Worm (Caenorhabditis elegans) whole organism, L1 larva: ENCODE data around the gene srg-41.
A peak's percentile ranks its signal among the peaks of the same experiment; 100 is the strongest.

Source experiments
- C16A3.4 ChIP-seq: fragments of 150-350 bp; optimal IDR thresholded peaks from 2 replicates; lab custom pipeline; 2014; ENCODE audit warnings: missing biosample characterization, missing genetic modification characterization
- alr-1 ChIP-seq: fragments of 200-800 bp; sonication (Bioruptor generic); optimal IDR thresholded peaks from 2 replicates; lab custom pipeline; 2018; ENCODE audit warnings: borderline replicate concordance, mild to moderate bottlenecking, missing genetic modification characterization, missing compliant biosample characterization
- aly-2 ChIP-seq: fragments of 150-350 bp; optimal IDR thresholded peaks from 2 replicates; lab custom pipeline; 2014; ENCODE audit warnings: missing biosample characterization, missing genetic modification characterization
- dpl-1 ChIP-seq, 3 experiments: fragments of 150-350 bp in 2 of 3; sonication (generic microtip) in 1 of 3; optimal IDR thresholded peaks; 2 replicates each; lab custom pipeline; 2014 to 2017; ENCODE audit warnings: missing biosample characterization in 3 of 3, missing genetic modification characterization in 3 of 3, missing genetic modification reagents in 3 of 3
- elt-3 ChIP-seq, 6 experiments: fragments of 150-350 bp in 1 of 6; sonication (generic microtip); optimal IDR thresholded peaks; 2 replicates each; lab custom pipeline; 2017 to 2018; ENCODE audit warnings: missing biosample characterization in 6 of 6, missing genetic modification characterization in 6 of 6, inconsistent platforms in 1 of 6
- ets-5 ChIP-seq: fragments of 200-800 bp; sonication (Bioruptor generic); IDR thresholded peaks from 2 replicates; pipeline ENCODE4 v1.3.6; 2022; ENCODE audit warnings: missing genetic modification characterization, missing compliant biosample characterization
- fkh-4 ChIP-seq: sonication (generic microtip); optimal IDR thresholded peaks from 2 replicates; lab custom pipeline; 2016; ENCODE audit warnings: missing compliant biosample characterization, missing genetic modification characterization, borderline replicate concordance
- hlh-4 ChIP-seq: sonication (generic microtip); optimal IDR thresholded peaks from 2 replicates; lab custom pipeline; 2016; ENCODE audit warnings: mild to moderate bottlenecking, missing genetic modification characterization, missing compliant biosample characterization
- jun-1 ChIP-seq: fragments of 150-350 bp; optimal IDR thresholded peaks from 2 replicates; lab custom pipeline; 2014; ENCODE audit warnings: missing biosample characterization, missing genetic modification reagents, missing genetic modification characterization
- lin-13 ChIP-seq: fragments of 150-350 bp; optimal IDR thresholded peaks from 2 replicates; lab custom pipeline; 2014; ENCODE audit warnings: missing biosample characterization, missing genetic modification reagents, missing genetic modification characterization
- lin-14 ChIP-seq: fragments of 200-800 bp; sonication (Bioruptor generic); optimal IDR thresholded peaks from 2 replicates; lab custom pipeline; 2018; ENCODE audit warnings: mild to moderate bottlenecking, missing genetic modification characterization, moderate library complexity, missing compliant biosample characterization
- lin-35 ChIP-seq, 2 experiments: fragments of 150-350 bp; optimal IDR thresholded peaks; 2 replicates each; lab custom pipeline; 2014; ENCODE audit warnings: missing biosample characterization in 2 of 2, missing genetic modification characterization in 2 of 2, missing genetic modification reagents in 2 of 2
- lin-39 ChIP-seq: fragments of 150-350 bp; optimal IDR thresholded peaks from 2 replicates; lab custom pipeline; 2014; ENCODE audit warnings: missing biosample characterization, missing genetic modification reagents, missing genetic modification characterization
- lir-3 ChIP-seq: sonication (generic microtip); optimal IDR thresholded peaks from 2 replicates; lab custom pipeline; 2016; ENCODE audit warnings: mild to moderate bottlenecking, missing genetic modification characterization, moderate library complexity, missing compliant biosample characterization; ENCODE audit not compliant: poor library complexity
- mab-9 ChIP-seq: fragments of 200-800 bp; sonication (Bioruptor generic); IDR thresholded peaks from 2 replicates; pipeline ENCODE4 v1.3.6; 2022; ENCODE audit warnings: missing genetic modification reagents, missing genetic modification characterization, missing compliant biosample characterization
- mep-1 ChIP-seq: fragments of 150-350 bp; optimal IDR thresholded peaks from 2 replicates; lab custom pipeline; 2014; ENCODE audit warnings: missing biosample characterization, missing genetic modification characterization
- nhr-28 ChIP-seq: fragments of 150-350 bp; optimal IDR thresholded peaks from 2 replicates; lab custom pipeline; 2014; ENCODE audit warnings: missing biosample characterization, missing genetic modification characterization
- nhr-71 ChIP-seq: sonication (generic microtip); optimal IDR thresholded peaks from 2 replicates; lab custom pipeline; 2016; ENCODE audit warnings: mild to moderate bottlenecking, missing genetic modification characterization, moderate library complexity, missing compliant biosample characterization
- nhr-90 ChIP-seq: sonication (generic microtip); optimal IDR thresholded peaks from 2 replicates; lab custom pipeline; 2016; ENCODE audit warnings: mild to moderate bottlenecking, missing genetic modification characterization, missing compliant biosample characterization; ENCODE audit not compliant: poor library complexity
- pag-3 ChIP-seq: sonication (generic microtip); optimal IDR thresholded peaks from 2 replicates; lab custom pipeline; 2017; ENCODE audit warnings: missing genetic modification characterization, mild to moderate bottlenecking, missing compliant biosample characterization, antibody characterized with exemption, borderline replicate concordance; ENCODE audit not compliant: insufficient read depth
- pax-3 ChIP-seq: fragments of 200-800 bp; sonication (Bioruptor generic); optimal IDR thresholded peaks from 2 replicates; lab custom pipeline; 2018; ENCODE audit warnings: mild to moderate bottlenecking, missing genetic modification characterization, moderate library complexity, missing compliant biosample characterization
- rnt-1 ChIP-seq: sonication (generic microtip); optimal IDR thresholded peaks from 2 replicates; lab custom pipeline; 2016; ENCODE audit warnings: mild to moderate bottlenecking, missing genetic modification characterization, moderate library complexity, missing compliant biosample characterization
- skn-1 ChIP-seq: fragments of 150-350 bp; optimal IDR thresholded peaks from 2 replicates; lab custom pipeline; 2014; ENCODE audit warnings: missing biosample characterization, missing genetic modification characterization
- snu-23 ChIP-seq: sonication (generic microtip); optimal IDR thresholded peaks from 2 replicates; lab custom pipeline; 2016; ENCODE audit warnings: missing genetic modification characterization, missing compliant biosample characterization
- sup-37 ChIP-seq: fragments of 200-800 bp; sonication (Bioruptor generic); optimal IDR thresholded peaks from 2 replicates; lab custom pipeline; 2018; ENCODE audit warnings: mild to moderate bottlenecking, missing genetic modification characterization, missing compliant biosample characterization
- tbx-2 ChIP-seq: sonication (generic microtip); optimal IDR thresholded peaks from 2 replicates; lab custom pipeline; 2016; ENCODE audit warnings: missing genetic modification characterization, missing compliant biosample characterization
- unc-130 ChIP-seq: fragments of 150-350 bp; optimal IDR thresholded peaks from 2 replicates; lab custom pipeline; 2017; ENCODE audit warnings: missing biosample characterization, missing genetic modification characterization, inconsistent platforms
- unc-62 ChIP-seq: fragments of 150-350 bp; optimal IDR thresholded peaks from 2 replicates; lab custom pipeline; 2014; ENCODE audit warnings: missing biosample characterization, missing genetic modification reagents, missing genetic modification characterization
- unc-86 ChIP-seq: sonication (generic microtip); optimal IDR thresholded peaks from 2 replicates; lab custom pipeline; 2016; ENCODE audit warnings: missing genetic modification characterization, missing compliant biosample characterization
- ztf-11 ChIP-seq, 2 experiments: sonication (generic microtip); optimal IDR thresholded peaks; 2 replicates each; lab custom pipeline; 2016 to 2017; ENCODE audit warnings: missing genetic modification characterization in 2 of 2, missing biosample characterization in 1 of 2, missing compliant biosample characterization in 1 of 2

srg-41 gene

ce11 chrV:11113041-11113574 lies 48.6 kb downstream of the srg-41 start, which contains the start of gene erfa-3 (continued):
- TF ChIP-seq lin-35 (GFP tag; optimal IDR thresholded peaks at IDR 0.05; lab: Kevin White, UChicago): peak; percentile 40 to 72
- peak; percentile 33 for TF ChIP-seq jun-1 (tag; lab: Kevin White, UChicago)
- TF ChIP-seq lin-14 (GFP tag; lab: Kevin White, UChicago): peak; percentile 59
- TF ChIP-seq alr-1 (tag; lab: Kevin White, UChicago): no peak
- TF ChIP-seq ztf-11 (tag; optimal IDR thresholded peaks at IDR 0.05; lab: Kevin White, UChicago): peak in 1 of 2 experiments; percentile 48
- no peak for TF ChIP-seq fkh-4 (tag; lab: Kevin White, UChicago)
- TF ChIP-seq lin-39 (tag; lab: Kevin White, UChicago): peak; percentile 62
- peak; percentile 38 for TF ChIP-seq unc-86 (tag; lab: Kevin White, UChicago)
- no peak for TF ChIP-seq aly-2 (tag; lab: Kevin White, UChicago)
- no peak for TF ChIP-seq mab-9 (GFP tag; lab: Robert Waterston, UW)
- peak; percentile 68 for TF ChIP-seq unc-130
- no peak for TF ChIP-seq pax-3
- no peak for TF ChIP-seq lin-13 (GFP tag; lab: Kevin White, UChicago)
- TF ChIP-seq lir-3 (tag; lab: Kevin White, UChicago): peak; percentile 15
- peak; percentile 85 for TF ChIP-seq rnt-1 (tag; lab: Kevin White, UChicago)
- peak; percentile 87 for TF ChIP-seq skn-1 (tag; lab: Kevin White, UChicago)
- no peak for TF ChIP-seq ets-5 (GFP tag; lab: Robert Waterston, UW)
- TF ChIP-seq nhr-71 (tag; lab: Kevin White, UChicago): peak; percentile 70
- peak; percentile 73 for TF ChIP-seq snu-23 (GFP tag; lab: Kevin White, UChicago)
- TF ChIP-seq sup-37 (GFP tag; lab: Kevin White, UChicago): no peak
- TF ChIP-seq hlh-4 (tag; lab: Kevin White, UChicago): no peak
- no peak for TF ChIP-seq unc-62 (GFP tag; lab: Kevin White, UChicago)
- TF ChIP-seq dpl-1 (GFP tag; optimal IDR thresholded peaks at IDR 0.05; lab: Kevin White, UChicago): peak; percentile 55 to 62 (median 59)
- peak; percentile 69 for TF ChIP-seq nhr-90 (tag; lab: Kevin White, UChicago)
- TF ChIP-seq mep-1 (tag; lab: Kevin White, UChicago): peak; percentile 46
- TF ChIP-seq pag-3: no peak
- TF ChIP-seq tbx-2 (tag; lab: Kevin White, UChicago): peak; percentile 49
- TF ChIP-seq C16A3.4: peak; percentile 67
- no peak for TF ChIP-seq nhr-28 (tag; lab: Kevin White, UChicago)
- TF ChIP-seq elt-3 (tag; optimal IDR thresholded peaks at IDR 0.05; lab: Kevin White, UChicago): peak in 1 of 6 experiments; percentile 54
